Worm (Caenorhabditis elegans): ENCODE measurements around the gene T13H5.1.
A peak's percentile ranks its signal among the peaks of the same experiment; 100 is the strongest.

Gene T13H5.1

ce11 chrII:8545315-8545714 is 36.5 kb upstream of the T13H5.1 start, which contains the start of gene decr-1.2:
Gene decr-1.2 (plus strand): TSS chrII:8545615.
- TF ChIP-seq elt-1 (tag; optimal IDR thresholded peaks at IDR 0.05; ENCODE audit: borderline replicate concordance, insufficient read depth) (no peak), unc-62 (GFP tag; optimal IDR thresholded peaks at IDR 0.05) (no peak), unc-39 (tag; optimal IDR thresholded peaks at IDR 0.05) (no peak), nhr-28 (tag; optimal IDR thresholded peaks at IDR 0.05) (no peak), mls-2 (tag; optimal IDR thresholded peaks at IDR 0.05) (no peak), snpc-4 (tag; optimal IDR thresholded peaks at IDR 0.05) (no peak), tbx-8 (GFP tag; optimal IDR thresholded peaks at IDR 0.05) (no peak), ces-1 (GFP tag; optimal IDR thresholded peaks at IDR 0.05) (no peak), sem-2 (GFP tag; optimal IDR thresholded peaks at IDR 0.05) (no peak), mab-5 (tag; optimal IDR thresholded peaks at IDR 0.05) (no peak), nhr-2 (tag; optimal IDR thresholded peaks at IDR 0.05) (no peak)

DNA sequence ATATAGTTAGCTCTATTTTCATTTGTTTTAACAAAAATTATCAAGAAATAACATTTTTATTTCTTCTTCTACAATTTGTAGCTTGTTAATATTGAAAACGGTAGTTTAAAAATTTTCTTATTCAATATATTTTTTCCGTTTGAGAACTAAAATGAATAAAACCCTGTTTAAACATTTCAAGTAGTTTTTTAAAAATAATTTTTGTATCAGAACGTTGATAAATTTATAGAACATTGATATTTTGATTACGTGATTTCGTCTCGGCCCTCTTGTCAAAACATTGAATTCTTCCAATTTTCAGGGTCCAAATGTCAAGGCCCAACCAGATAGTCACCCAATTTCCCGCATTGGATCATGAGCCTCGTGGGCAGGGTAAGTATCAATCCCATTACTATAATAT is 31.6 kb upstream of the T13H5.1 start, which contains the start of gene pqn-73:
Gene pqn-73 (plus strand): TSS at position 301 of the 400 bp plus-strand sequence.
- no peak for TF ChIP-seq lsy-2 (tag; optimal IDR thresholded peaks at IDR 0.05)
- TF ChIP-seq sptf-1 (tag; optimal IDR thresholded peaks at IDR 0.05): no peak
- TF ChIP-seq ztf-11 (tag; optimal IDR thresholded peaks at IDR 0.05): no peak
- no peak for TF ChIP-seq unc-62 (GFP tag; optimal IDR thresholded peaks at IDR 0.05)
- TF ChIP-seq cnd-1 (tag; optimal IDR thresholded peaks at IDR 0.05): no peak
- no peak for TF ChIP-seq mls-2 (tag; optimal IDR thresholded peaks at IDR 0.05)
- no peak for TF ChIP-seq tbx-8 (GFP tag; optimal IDR thresholded peaks at IDR 0.05)
- no peak for TF ChIP-seq snpc-4 (tag; optimal IDR thresholded peaks at IDR 0.05)
- no peak for TF ChIP-seq ceh-43 (GFP tag; optimal IDR thresholded peaks at IDR 0.05)
- no peak for TF ChIP-seq nhr-76 (tag; optimal IDR thresholded peaks at IDR 0.05)
- no peak for TF ChIP-seq flh-1 (GFP tag; optimal IDR thresholded peaks at IDR 0.05)
- TF ChIP-seq nhr-28 (tag; optimal IDR thresholded peaks at IDR 0.05): no peak
- TF ChIP-seq blmp-1 (tag; optimal IDR thresholded peaks at IDR 0.05): no peak
- TF ChIP-seq ceh-39 (tag; optimal IDR thresholded peaks at IDR 0.05): no peak
- no peak for TF ChIP-seq mep-1 (tag; optimal IDR thresholded peaks at IDR 0.05)
- TF ChIP-seq sem-2 (GFP tag; optimal IDR thresholded peaks at IDR 0.05): no peak
- no peak for TF ChIP-seq elt-3 (tag; optimal IDR thresholded peaks at IDR 0.05)
- TF ChIP-seq ham-2 (GFP tag; optimal IDR thresholded peaks at IDR 0.05): no peak
- no peak for TF ChIP-seq lin-13 (tag; optimal IDR thresholded peaks at IDR 0.05)
- TF ChIP-seq unc-39 (tag; optimal IDR thresholded peaks at IDR 0.05): no peak

DNA sequence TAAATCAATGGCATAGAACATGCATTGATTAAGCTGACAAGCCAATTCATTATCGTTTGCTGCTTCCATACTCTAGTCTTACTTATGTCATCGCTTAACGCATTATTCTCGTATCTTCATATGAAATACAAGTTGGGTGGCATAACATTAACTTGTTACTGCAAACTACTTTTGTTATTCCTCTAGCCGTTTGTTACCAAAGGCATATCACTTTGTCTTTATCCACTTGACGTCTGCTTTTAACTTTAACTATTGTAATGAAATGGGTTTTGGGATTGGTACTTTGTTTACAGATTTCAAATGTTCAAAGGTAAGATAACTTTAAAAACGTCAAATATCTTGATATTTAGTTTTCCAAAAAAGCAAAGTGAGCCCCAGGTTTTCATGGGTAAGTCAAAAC is 27.2 kb upstream of the T13H5.1 start, which contains the start of gene W01C9.2:
Gene W01C9.2 (plus strand): TSS at position 301 of the 400 bp plus-strand sequence.
- TF ChIP-seq flh-1 (GFP tag; optimal IDR thresholded peaks at IDR 0.05) (no peak), tbx-8 (GFP tag; optimal IDR thresholded peaks at IDR 0.05) (no peak), mep-1 (tag; optimal IDR thresholded peaks at IDR 0.05) (no peak), lin-32 (GFP tag; optimal IDR thresholded peaks at IDR 0.05) (no peak), snpc-4 (tag; optimal IDR thresholded peaks at IDR 0.05) (no peak), zip-8 (tag; optimal IDR thresholded peaks at IDR 0.05) (no peak), M03D4.4 (tag; optimal IDR thresholded peaks at IDR 0.05) (no peak), nhr-237 (tag; optimal IDR thresholded peaks at IDR 0.05) (no peak), lsy-2 (tag; optimal IDR thresholded peaks at IDR 0.05) (no peak), hlh-1 (tag; optimal IDR thresholded peaks at IDR 0.05) (no peak), cnd-1 (tag; optimal IDR thresholded peaks at IDR 0.05) (no peak), ceh-43 (GFP tag; optimal IDR thresholded peaks at IDR 0.05) (no peak), drap-1 (GFP tag; optimal IDR thresholded peaks at IDR 0.05) (no peak)

- TF ChIP-seq tbx-8 (GFP tag; optimal IDR thresholded peaks at IDR 0.05): no peak
- peak; percentile 56 for TF ChIP-seq ham-2 (GFP tag; optimal IDR thresholded peaks at IDR 0.05)
- no peak for TF ChIP-seq M03D4.4 (tag; optimal IDR thresholded peaks at IDR 0.05)
- no peak for TF ChIP-seq nhr-237 (tag; optimal IDR thresholded peaks at IDR 0.05)
- TF ChIP-seq ceh-43 (GFP tag; optimal IDR thresholded peaks at IDR 0.05): no peak
- no peak for TF ChIP-seq nhr-28 (tag; optimal IDR thresholded peaks at IDR 0.05)
- TF ChIP-seq nhr-12 (tag; optimal IDR thresholded peaks at IDR 0.05): no peak
- TF ChIP-seq elt-1 (tag; optimal IDR thresholded peaks at IDR 0.05; ENCODE audit: borderline replicate concordance, insufficient read depth): no peak
- no peak for TF ChIP-seq nhr-2 (tag; optimal IDR thresholded peaks at IDR 0.05)
- no peak for TF ChIP-seq ztf-11 (tag; optimal IDR thresholded peaks at IDR 0.05)
- TF ChIP-seq zip-8 (tag; optimal IDR thresholded peaks at IDR 0.05): no peak
- no peak for TF ChIP-seq elt-3 (tag; optimal IDR thresholded peaks at IDR 0.05)
- TF ChIP-seq blmp-1 (tag; optimal IDR thresholded peaks at IDR 0.05): peak; percentile 62
- TF ChIP-seq pha-4 (tag; optimal IDR thresholded peaks at IDR 0.05): peak; percentile 5
These were observed 23.2 kb upstream of the T13H5.1 start for ce11 chrII:8532015-8532414.
